Fruit fly (Drosophila melanogaster) whole organism, larva: ENCODE measurements around the gene CG13766.

Experiments used
- noc ChIP-seq: fragments of 200-800 bp; sonication (Bioruptor generic); optimal IDR thresholded peaks from 3 replicates; lab custom pipeline; 2019; ENCODE audit warnings: missing biosample characterization, mild to moderate bottlenecking, missing genetic modification characterization, moderate library complexity

The CG13766 gene

DNA sequence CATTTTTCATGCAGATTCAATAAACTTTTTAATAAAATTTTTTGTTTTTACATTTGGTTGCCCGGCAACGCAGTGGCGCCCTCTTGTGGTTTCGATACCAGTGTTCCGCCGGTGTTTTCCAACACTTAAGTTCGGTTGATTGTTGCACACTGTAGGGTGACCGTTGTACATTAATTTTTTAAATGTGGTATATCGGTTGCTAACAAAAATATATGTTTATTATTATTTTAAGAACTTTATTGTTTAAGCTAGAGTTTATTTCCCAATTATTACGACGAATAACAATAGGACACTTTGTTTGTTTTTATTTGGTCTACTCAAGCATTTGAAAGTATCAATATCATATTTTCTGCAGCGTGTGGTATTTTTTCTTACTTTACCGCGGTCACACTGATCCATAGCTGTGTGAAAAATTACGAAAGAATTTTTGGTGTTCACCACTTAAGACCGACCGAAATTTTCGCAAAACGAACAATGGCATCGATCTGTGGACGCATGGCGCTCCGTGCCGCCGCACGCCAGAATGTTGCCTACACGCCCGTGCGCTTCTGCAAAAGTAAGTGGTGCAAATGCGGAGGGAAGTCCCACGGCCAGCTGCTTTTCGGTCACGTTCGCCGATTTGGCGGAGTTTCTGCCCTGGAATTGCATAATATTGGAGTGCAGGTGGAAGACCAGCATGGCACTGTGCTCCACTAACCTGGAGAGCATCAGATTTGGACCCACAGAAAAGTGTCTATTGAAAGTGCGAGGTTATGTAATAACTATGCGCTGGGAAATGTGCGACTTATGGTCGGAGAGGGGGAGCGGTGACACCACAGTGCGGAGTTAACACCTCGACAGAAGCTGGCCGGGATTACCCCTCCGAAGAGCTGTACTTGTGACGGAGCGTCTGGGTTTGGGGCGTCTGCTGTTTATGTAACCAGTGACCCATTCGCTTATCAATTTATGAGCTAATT, 8.3 kb downstream of the CG13766 start, which contains the start of the genes IFT52 and COX5B:
Gene IFT52 (minus strand): TSS at position 74 of the 956 bp plus-strand sequence.
Gene COX5B (plus strand): TSS at position 372 of the 956 bp plus-strand sequence.
- TF ChIP-seq noc (tag; lab: Kevin White, UChicago): no peak

DNA sequence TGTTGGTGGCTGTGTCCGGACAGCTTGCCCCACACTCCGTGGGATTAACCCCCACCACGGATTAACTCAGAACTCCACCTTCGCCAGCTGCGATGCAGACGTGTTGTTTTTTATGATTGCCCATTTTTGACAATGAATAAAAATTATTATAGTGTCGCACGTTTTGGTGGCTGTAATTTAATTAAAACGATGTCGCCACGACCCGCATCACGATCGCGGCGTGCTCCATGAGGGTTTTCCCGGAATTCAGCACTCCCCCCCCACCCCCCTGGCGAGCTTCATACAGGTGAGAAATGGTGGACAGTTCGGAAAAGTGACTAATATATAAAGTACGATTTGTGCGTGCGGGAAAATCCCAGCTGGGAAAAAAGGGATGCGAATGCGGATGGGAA, 12.2 kb downstream of the CG13766 start:
- TF ChIP-seq noc (tag; lab: Kevin White, UChicago): no peak

dm6 chr2L:6553041-6553796, 12.8 kb downstream of the CG13766 start:
- TF ChIP-seq noc (tag; lab: Kevin White, UChicago): no peak

- TF ChIP-seq noc (tag; lab: Kevin White, UChicago): no peak
Observed at dm6 chr2L:6552345-6552744, 13.6 kb downstream of the CG13766 start.

- no peak for TF ChIP-seq noc (tag; lab: Kevin White, UChicago)
Observed at dm6 chr2L:6551452-6551851, 14.5 kb downstream of the CG13766 start.

DNA sequence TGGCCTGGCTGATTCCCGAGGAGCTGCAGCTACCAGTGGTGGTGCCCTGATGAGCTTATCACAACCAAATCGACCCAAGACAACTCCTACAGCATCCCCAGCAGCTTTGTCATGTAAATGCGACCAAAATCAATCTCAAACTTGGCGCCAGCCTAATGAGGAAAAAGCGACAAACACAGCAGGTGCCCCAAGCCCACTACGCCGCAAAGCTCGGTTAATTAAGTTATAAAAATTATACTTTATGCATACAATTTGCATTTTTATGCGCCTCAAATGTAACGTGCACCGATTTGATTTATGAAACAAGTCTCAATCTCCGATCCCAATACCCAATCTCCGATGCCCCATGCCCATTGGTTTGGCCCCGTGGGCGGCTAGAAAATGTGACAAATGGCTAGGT, 15.2 kb downstream of the CG13766 start:
- TF ChIP-seq noc (tag; lab: Kevin White, UChicago): no peak

DNA sequence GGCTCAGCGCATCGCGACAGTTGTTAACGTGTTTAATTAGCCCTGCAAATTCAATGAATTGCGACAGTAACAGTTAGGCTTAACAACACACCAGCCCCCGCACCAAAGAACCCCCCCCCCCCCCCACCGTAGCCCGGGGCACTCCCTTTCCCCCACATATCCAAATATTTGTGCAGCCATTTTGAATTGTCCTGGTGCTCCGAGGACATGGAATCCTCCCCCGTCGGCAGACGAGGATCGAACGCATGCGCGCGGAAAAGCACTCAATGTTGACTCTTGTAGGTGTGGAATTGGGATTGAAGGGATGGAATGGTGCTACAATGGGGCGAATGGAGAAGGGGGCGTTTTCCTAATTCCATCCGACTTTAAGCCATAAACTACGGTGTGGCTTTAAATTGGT, 18.0 kb downstream of the CG13766 start:
- TF ChIP-seq noc (tag; lab: Kevin White, UChicago): no peak

dm6 chr2L:6546883-6547471, 19.0 kb downstream of the CG13766 start, which contains the start of gene eya:
Gene eya, minus strand, starts transcription at chr2L:6546976.
- TF ChIP-seq noc (tag; lab: Kevin White, UChicago): no peak

DNA sequence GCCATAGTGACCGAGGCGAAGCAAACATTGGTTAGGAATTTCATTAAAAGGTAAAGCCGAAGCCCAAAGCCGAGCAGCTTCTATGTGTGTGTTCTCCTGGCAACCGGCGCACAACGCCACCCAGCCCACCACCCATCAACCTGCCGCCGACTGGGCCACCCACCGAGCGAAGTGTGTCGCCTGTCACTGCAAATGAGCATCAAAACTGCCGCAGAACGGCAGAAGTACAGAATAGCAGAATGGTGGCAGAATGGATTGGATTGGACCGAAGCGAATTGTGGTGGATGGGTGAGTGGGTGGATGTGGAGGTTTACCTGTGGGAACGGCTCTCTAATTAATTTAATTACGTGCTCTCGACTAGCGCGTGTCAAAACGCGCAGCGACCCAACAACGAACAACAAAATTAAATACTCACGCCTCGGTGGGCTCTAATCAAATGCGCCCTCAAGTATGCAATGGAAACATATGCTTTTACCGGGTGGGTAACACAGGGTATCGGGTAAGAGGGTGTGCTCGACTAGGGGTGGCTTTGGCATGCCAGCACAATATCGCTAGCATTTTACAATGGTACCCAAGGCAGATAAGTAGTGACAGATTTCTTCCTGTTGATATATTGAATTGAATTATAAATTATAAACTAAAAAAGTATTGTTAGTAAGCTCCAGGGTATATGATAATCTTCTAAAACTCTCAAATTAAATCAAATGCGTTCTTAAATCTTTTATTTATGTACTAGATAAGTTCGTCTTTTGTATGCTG, 26.2 kb downstream of the CG13766 start:
- TF ChIP-seq noc (tag; lab: Kevin White, UChicago): no peak

- TF ChIP-seq noc (tag; lab: Kevin White, UChicago): no peak
Observed at dm6 chr2L:6536044-6536581, 29.9 kb downstream of the CG13766 start.

DNA sequence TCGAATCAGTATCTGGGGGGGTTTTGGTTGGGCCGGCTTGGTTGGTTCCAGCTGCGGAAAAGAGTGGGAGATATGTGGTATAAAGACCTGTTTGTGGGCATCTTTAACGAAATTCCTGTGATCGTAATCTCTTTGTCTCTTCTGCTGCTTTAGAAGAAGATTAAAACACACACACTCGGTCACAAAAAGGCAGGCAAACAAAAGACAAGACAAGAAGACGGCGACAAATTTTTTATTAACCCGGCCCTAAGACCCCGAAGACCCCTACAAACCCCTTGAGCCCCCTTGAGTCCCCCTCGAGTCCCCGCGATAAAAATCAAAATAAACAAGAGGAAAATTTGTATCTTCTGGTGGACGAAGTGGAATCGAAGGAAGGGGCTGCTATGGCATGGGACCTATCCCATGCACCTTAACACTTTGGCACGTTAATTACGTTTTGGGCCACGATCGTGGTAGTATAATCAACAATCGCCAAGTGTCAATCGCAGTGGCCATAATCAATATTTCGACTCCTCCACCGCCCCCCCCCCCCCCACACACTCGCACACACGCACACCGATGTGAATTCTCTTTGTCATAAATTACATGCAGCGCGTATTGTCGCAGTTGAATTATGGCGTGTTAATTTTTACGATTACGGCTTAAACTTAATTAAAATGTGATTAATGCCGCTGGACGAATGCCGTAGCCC, 31.7 kb downstream of the CG13766 start:
- no peak for TF ChIP-seq noc (tag; lab: Kevin White, UChicago)

DNA sequence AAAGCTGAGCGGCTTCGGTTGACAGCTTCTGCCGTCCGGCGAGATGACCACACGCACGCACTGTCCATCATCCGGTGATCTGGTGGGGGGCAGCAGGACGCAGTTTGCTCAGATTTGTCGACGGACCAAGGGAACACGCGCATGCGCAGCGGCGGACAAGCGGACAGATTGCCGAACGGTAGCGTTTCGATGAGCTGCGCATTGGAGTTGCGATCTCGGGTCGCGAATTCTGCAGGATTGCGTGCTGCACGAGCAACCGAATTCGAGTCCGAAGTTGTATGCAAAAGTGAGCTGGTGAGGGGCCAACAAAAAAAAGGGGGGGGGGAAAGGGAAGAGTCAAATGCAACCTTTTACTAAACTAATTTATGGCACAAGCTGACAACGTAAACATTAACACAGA, 32.3 kb downstream of the CG13766 start:
- TF ChIP-seq noc (tag; lab: Kevin White, UChicago): no peak

DNA sequence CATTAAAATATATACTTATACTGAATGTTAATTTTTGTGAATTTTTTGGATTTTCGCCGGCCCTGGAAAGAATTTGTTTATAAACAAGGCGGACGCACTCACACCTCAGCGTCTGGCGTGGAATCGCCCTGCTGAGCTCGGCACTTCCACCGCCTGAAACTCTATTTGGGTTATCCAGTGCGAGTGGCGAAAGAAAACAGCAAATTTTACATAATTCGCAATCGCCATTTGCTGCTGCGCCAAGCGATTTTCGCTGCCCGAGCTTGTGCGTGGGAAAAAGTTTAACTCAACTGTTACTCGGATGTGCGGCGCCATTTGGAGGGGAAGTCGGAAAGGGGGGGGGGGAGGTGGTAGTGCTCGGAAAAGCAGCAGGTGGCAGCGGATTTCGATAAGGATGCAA, 33.0 kb downstream of the CG13766 start:
- TF ChIP-seq noc (tag; lab: Kevin White, UChicago): no peak

- TF ChIP-seq noc (tag; lab: Kevin White, UChicago): no peak
Observed at dm6 chr2L:6531985-6532699, 33.8 kb downstream of the CG13766 start.
